Worm (Caenorhabditis elegans) whole organism, L3 larva: ENCODE data around the gene srh-265.

Experiments used
- R02D3.7 ChIP-seq: fragments of 150-350 bp; optimal IDR thresholded peaks from 2 replicates; lab custom pipeline; 2014; ENCODE audit warnings: missing biosample characterization, missing genetic modification characterization
- aly-2 ChIP-seq: fragments of 150-350 bp; optimal IDR thresholded peaks from 2 replicates; lab custom pipeline; 2014; ENCODE audit warnings: missing biosample characterization, missing genetic modification characterization
- ama-1 ChIP-seq: fragments of 150-350 bp; optimal IDR thresholded peaks from 2 replicates; lab custom pipeline; 2018
- ceh-28 ChIP-seq: fragments of 150-350 bp; optimal IDR thresholded peaks from 2 replicates; lab custom pipeline; 2014; ENCODE audit warnings: missing biosample characterization, missing genetic modification reagents, missing genetic modification characterization
- ceh-82 ChIP-seq: fragments of 150-350 bp; optimal IDR thresholded peaks from 2 replicates; lab custom pipeline; 2014; ENCODE audit warnings: missing biosample characterization, missing genetic modification characterization
- daf-12 ChIP-seq: fragments of 150-350 bp; optimal IDR thresholded peaks from 2 replicates; lab custom pipeline; 2014; ENCODE audit warnings: missing biosample characterization, missing genetic modification reagents, missing genetic modification characterization
- egl-27 ChIP-seq: sonication (generic microtip); optimal IDR thresholded peaks from 4 replicates; lab custom pipeline; 2017; ENCODE audit warnings: missing biosample characterization, missing genetic modification reagents, missing genetic modification characterization
- egl-5 ChIP-seq: fragments of 150-350 bp; optimal IDR thresholded peaks from 2 replicates; lab custom pipeline; 2017; ENCODE audit warnings: missing biosample characterization, missing genetic modification reagents, missing genetic modification characterization, inconsistent platforms
- elt-1 ChIP-seq: fragments of 150-350 bp; optimal IDR thresholded peaks from 2 replicates; lab custom pipeline; 2014; ENCODE audit warnings: missing biosample characterization, missing genetic modification characterization
- elt-2 ChIP-seq: sonication (generic microtip); optimal IDR thresholded peaks from 2 replicates; lab custom pipeline; 2016; ENCODE audit warnings: missing genetic modification reagents, mild to moderate bottlenecking, missing genetic modification characterization, missing compliant biosample characterization
- elt-3 ChIP-seq, 3 experiments: fragments of 150-350 bp in 1 of 3; sonication (generic microtip) in 2 of 3; optimal IDR thresholded peaks; 2 replicates in 2 of 3; 4 replicates in 1 of 3; lab custom pipeline; 2014 to 2017; ENCODE audit warnings: missing biosample characterization in 3 of 3, missing genetic modification characterization in 3 of 3
- eor-1 ChIP-seq, 2 experiments: fragments of 150-350 bp; optimal IDR thresholded peaks; 2 replicates each; lab custom pipeline; 2014 to 2018; ENCODE audit warnings: missing biosample characterization in 2 of 2, missing genetic modification characterization in 2 of 2
- fkh-10 ChIP-seq: sonication (generic microtip); optimal IDR thresholded peaks from 2 replicates; lab custom pipeline; 2017; ENCODE audit warnings: missing biosample characterization, missing genetic modification reagents, missing genetic modification characterization
- fkh-2 ChIP-seq: fragments of 150-350 bp; optimal IDR thresholded peaks from 2 replicates; lab custom pipeline; 2014; ENCODE audit warnings: missing biosample characterization, missing genetic modification reagents, missing genetic modification characterization
- fos-1 ChIP-seq: fragments of 150-350 bp; optimal IDR thresholded peaks from 2 replicates; lab custom pipeline; 2014; ENCODE audit warnings: missing biosample characterization, missing genetic modification characterization
- hmg-11 ChIP-seq: sonication (generic microtip); optimal IDR thresholded peaks from 2 replicates; lab custom pipeline; 2016; ENCODE audit warnings: missing genetic modification characterization, missing compliant biosample characterization
- jun-1 ChIP-seq: fragments of 150-350 bp; optimal IDR thresholded peaks from 2 replicates; lab custom pipeline; 2014; ENCODE audit warnings: missing biosample characterization, missing genetic modification reagents, missing genetic modification characterization
- lin-15B ChIP-seq: fragments of 150-350 bp; optimal IDR thresholded peaks from 2 replicates; lab custom pipeline; 2014; ENCODE audit warnings: missing biosample characterization, missing genetic modification characterization
- lin-39 ChIP-seq: fragments of 150-350 bp; optimal IDR thresholded peaks from 2 replicates; lab custom pipeline; 2018; ENCODE audit warnings: missing biosample characterization, missing genetic modification reagents, missing genetic modification characterization
- lsy-12 ChIP-seq: sonication (generic microtip); optimal IDR thresholded peaks from 2 replicates; lab custom pipeline; 2016; ENCODE audit warnings: mild to moderate bottlenecking, missing genetic modification characterization, missing compliant biosample characterization
- mdl-1 ChIP-seq: fragments of 150-350 bp; optimal IDR thresholded peaks from 2 replicates; lab custom pipeline; 2014; ENCODE audit warnings: missing biosample characterization, missing genetic modification characterization
- mml-1 ChIP-seq: fragments of 150-350 bp; sonication (generic microtip); optimal IDR thresholded peaks from 3 replicates; lab custom pipeline; 2014; ENCODE audit warnings: missing biosample characterization, missing genetic modification characterization
- nhr-11 ChIP-seq: fragments of 150-350 bp; optimal IDR thresholded peaks from 2 replicates; lab custom pipeline; 2014; ENCODE audit warnings: missing biosample characterization, missing genetic modification characterization
- nhr-23 ChIP-seq: fragments of 150-350 bp; optimal IDR thresholded peaks from 2 replicates; lab custom pipeline; 2014; ENCODE audit warnings: missing biosample characterization, missing genetic modification reagents, missing genetic modification characterization
- nhr-43 ChIP-seq: sonication (generic microtip); optimal IDR thresholded peaks from 2 replicates; lab custom pipeline; 2016; ENCODE audit warnings: mild to moderate bottlenecking, missing genetic modification characterization, missing compliant biosample characterization; ENCODE audit not compliant: poor library complexity, severe bottlenecking
- nhr-76 ChIP-seq: fragments of 150-350 bp; sonication (generic microtip); optimal IDR thresholded peaks from 5 replicates; lab custom pipeline; 2014; ENCODE audit warnings: missing biosample characterization, missing genetic modification characterization
- nhr-77 ChIP-seq: fragments of 150-350 bp; optimal IDR thresholded peaks from 2 replicates; lab custom pipeline; 2014; ENCODE audit warnings: missing biosample characterization, missing genetic modification characterization
- pha-4 ChIP-seq: fragments of 150-350 bp; optimal IDR thresholded peaks from 2 replicates; lab custom pipeline; 2014; ENCODE audit warnings: missing biosample characterization, missing genetic modification reagents, missing genetic modification characterization
- pqm-1 ChIP-seq: fragments of 150-350 bp; optimal IDR thresholded peaks from 2 replicates; lab custom pipeline; 2017; ENCODE audit warnings: missing biosample characterization, missing genetic modification characterization, inconsistent platforms
- skn-1 ChIP-seq: fragments of 150-350 bp; optimal IDR thresholded peaks from 2 replicates; lab custom pipeline; 2014; ENCODE audit warnings: missing biosample characterization, missing genetic modification characterization
- zag-1 ChIP-seq: fragments of 150-350 bp; optimal IDR thresholded peaks from 2 replicates; lab custom pipeline; 2014; ENCODE audit warnings: missing biosample characterization, missing genetic modification characterization

The srh-265 gene

ce11 chrV:15398728-15399127 lies 17.3 kb upstream of the srh-265 start, which contains the start of gene fbxa-199:
Gene fbxa-199 (minus strand): TSS chrV:15398828.
- TF ChIP-seq mml-1: no peak
- TF ChIP-seq elt-3 (tag; optimal IDR thresholded peaks at IDR 0.05; lab: Kevin White, UChicago): no peak
- TF ChIP-seq egl-5 (tag; lab: Kevin White, UChicago): no peak
- TF ChIP-seq elt-2 (tag; lab: Kevin White, UChicago): no peak
- no peak for TF ChIP-seq nhr-43 (tag; lab: Kevin White, UChicago)
- no peak for TF ChIP-seq lin-39 (tag; lab: Kevin White, UChicago)
- TF ChIP-seq eor-1 (tag; optimal IDR thresholded peaks at IDR 0.05; lab: Kevin White, UChicago): no peak
- TF ChIP-seq hmg-11 (tag; lab: Kevin White, UChicago): no peak
- TF ChIP-seq nhr-11: no peak
- TF ChIP-seq fos-1: no peak
- no peak for TF ChIP-seq zag-1 (tag; lab: Kevin White, UChicago)
- TF ChIP-seq lsy-12: no peak
- TF ChIP-seq pqm-1 (tag; lab: Kevin White, UChicago): no peak
- TF ChIP-seq ceh-82 (tag; lab: Kevin White, UChicago): no peak
- TF ChIP-seq ceh-28 (tag; lab: Kevin White, UChicago): no peak
- TF ChIP-seq, all 47 proteins: peak for 0

ce11 chrV:15399691-15400377 lies 16.2 kb upstream of the srh-265 start, which contains the start of the genes T06E6.15 and sri-7:
Gene T06E6.15 (minus strand): TSS chrV:15399791.
Gene sri-7 (plus strand): TSS chrV:15400327.
- no peak for TF ChIP-seq nhr-77
- no peak for TF ChIP-seq hmg-11 (tag; lab: Kevin White, UChicago)
- TF ChIP-seq zag-1 (tag; lab: Kevin White, UChicago): no peak
- TF ChIP-seq pqm-1 (tag; lab: Kevin White, UChicago): no peak
- no peak for TF ChIP-seq elt-3 (tag; optimal IDR thresholded peaks at IDR 0.05; lab: Kevin White, UChicago)
- no peak for TF ChIP-seq nhr-23
- TF ChIP-seq ceh-28 (tag; lab: Kevin White, UChicago): no peak
- no peak for TF ChIP-seq mml-1
- no peak for TF ChIP-seq nhr-43 (tag; lab: Kevin White, UChicago)
- TF ChIP-seq fos-1: no peak
- TF ChIP-seq jun-1 (tag; lab: Kevin White, UChicago): no peak

- peak; percentile 41 for TF ChIP-seq pha-4 (tag; lab: Kevin White, UChicago)
- TF ChIP-seq fkh-2 (tag; lab: Kevin White, UChicago): no peak
- TF ChIP-seq elt-3 (tag; optimal IDR thresholded peaks at IDR 0.05; lab: Kevin White, UChicago): no peak
- no peak for TF ChIP-seq ama-1 (lab: Kevin White, UChicago)
- TF ChIP-seq elt-1 (tag; lab: Kevin White, UChicago): no peak
- no peak for TF ChIP-seq nhr-76 (tag; lab: Kevin White, UChicago)
- no peak for TF ChIP-seq lin-15B (tag; lab: Kevin White, UChicago)
- TF ChIP-seq nhr-43 (tag; lab: Kevin White, UChicago): no peak
- TF ChIP-seq lin-39 (tag; lab: Kevin White, UChicago): no peak
These were observed 14.2 kb upstream of the srh-265 start, which contains the start of gene fbxa-135 for ce11 chrV:15401856-15402314. Gene fbxa-135 (plus strand): TSS chrV:15402264.

ce11 chrV:15404859-15405258 lies 11.2 kb upstream of the srh-265 start, which contains the start of gene srh-258:
Gene srh-258 (plus strand): TSS chrV:15405159.
- no peak for TF ChIP-seq egl-27 (tag; lab: Kevin White, UChicago)
- no peak for TF ChIP-seq mdl-1 (tag; lab: Kevin White, UChicago)
- TF ChIP-seq mml-1: no peak
- TF ChIP-seq skn-1: no peak
- no peak for TF ChIP-seq ceh-28 (tag; lab: Kevin White, UChicago)

- TF ChIP-seq R02D3.7 (no peak), egl-27 (tag; lab: Kevin White, UChicago) (no peak), aly-2 (tag; lab: Kevin White, UChicago) (no peak), daf-12 (tag; lab: Kevin White, UChicago) (no peak), fkh-10 (GFP tag; lab: Kevin White, UChicago) (no peak), ceh-28 (tag; lab: Kevin White, UChicago) (no peak)
These were observed 9.1 kb upstream of the srh-265 start, which contains the start of gene srh-257 for ce11 chrV:15406928-15407327. Gene srh-257 (plus strand): TSS chrV:15407228.
